Fruit fly (Drosophila melanogaster) whole organism, wandering third instar larva: ENCODE results near the gene CG4884.

Experiments used
- Abd-B ChIP-seq: fragments of >200 bp; optimal IDR thresholded peaks from 2 replicates; lab custom pipeline; 2017; ENCODE audit warnings: missing biosample characterization, missing genetic modification characterization
- CG32264 ChIP-seq: fragments of 200-800 bp; sonication (Bioruptor generic); optimal IDR thresholded peaks from 2 replicates; lab custom pipeline; 2016; ENCODE audit warnings: missing biosample characterization, missing genetic modification characterization
- CG9705 ChIP-seq: fragments of 200-800 bp; sonication (Bioruptor generic); optimal IDR thresholded peaks from 2 replicates; lab custom pipeline; 2018; ENCODE audit warnings: missing biosample characterization, mild to moderate bottlenecking, missing genetic modification characterization
- CrebA ChIP-seq: fragments of 200-800 bp; sonication (Bioruptor generic); optimal IDR thresholded peaks from 2 replicates; lab custom pipeline; 2016; ENCODE audit warnings: missing biosample characterization, mild to moderate bottlenecking, missing genetic modification characterization, borderline replicate concordance
- Dfd ChIP-seq: fragments of >200 bp; optimal IDR thresholded peaks from 2 replicates; lab custom pipeline; 2017; ENCODE audit warnings: missing biosample characterization, missing genetic modification characterization
- Dif ChIP-seq: fragments of 200-275, 200-300 bp; sonication (Bioruptor generic); optimal IDR thresholded peaks from 2 replicates; lab custom pipeline; 2018; ENCODE audit warnings: missing biosample characterization, missing genetic modification characterization; ENCODE audit not compliant: partially characterized antibody
- GATAd ChIP-seq: sonication (Bioruptor generic); optimal IDR thresholded peaks from 2 replicates; lab custom pipeline; 2016; ENCODE audit warnings: missing biosample characterization, missing genetic modification characterization
- HLH106 ChIP-seq: fragments of 200-800 bp; optimal IDR thresholded peaks from 3 replicates; lab custom pipeline; 2019; ENCODE audit warnings: missing biosample characterization, mild to moderate bottlenecking, missing genetic modification characterization, moderate library complexity
- Hnf4 ChIP-seq: fragments of 200-800 bp; sonication (Bioruptor generic); optimal IDR thresholded peaks from 2 replicates; lab custom pipeline; 2016; ENCODE audit warnings: missing biosample characterization, mild to moderate bottlenecking, missing genetic modification characterization
- Hr78 ChIP-seq: fragments of >200 bp; optimal IDR thresholded peaks from 2 replicates; lab custom pipeline; 2017; ENCODE audit warnings: missing biosample characterization, missing genetic modification characterization
- Hr83 ChIP-seq: fragments of 200-300 bp; sonication (Bioruptor generic); optimal IDR thresholded peaks from 2 replicates; lab custom pipeline; 2016; ENCODE audit warnings: missing biosample characterization, mild to moderate bottlenecking, missing genetic modification characterization, moderate library complexity; ENCODE audit not compliant: poor library complexity, severe bottlenecking
- Jra ChIP-seq: sonication (Bioruptor generic); optimal IDR thresholded peaks from 2 replicates; lab custom pipeline; 2016; ENCODE audit warnings: missing biosample characterization, missing genetic modification characterization
- Mio ChIP-seq: sonication (Bioruptor generic); optimal IDR thresholded peaks from 2 replicates; lab custom pipeline; 2016; ENCODE audit warnings: missing biosample characterization, missing genetic modification characterization
- Myc ChIP-seq: fragments of >200 bp; optimal IDR thresholded peaks from 2 replicates; lab custom pipeline; 2017
- N ChIP-seq: fragments of >200 bp; optimal IDR thresholded peaks from 2 replicates; lab custom pipeline; 2018; ENCODE audit warnings: missing biosample characterization, missing external identifiers, missing genetic modification characterization
- OdsH ChIP-seq: fragments of 200-800 bp; sonication (Bioruptor generic); optimal IDR thresholded peaks from 2 replicates; lab custom pipeline; 2016; ENCODE audit warnings: missing biosample characterization, mild to moderate bottlenecking, missing genetic modification characterization
- Rel ChIP-seq, 2 experiments: fragments of 200-800 bp; sonication (Bioruptor generic) in 1 of 2; optimal IDR thresholded peaks; 2 replicates in 1 of 2; 3 replicates in 1 of 2; lab custom pipeline; 2016 to 2019; ENCODE audit warnings: mild to moderate bottlenecking in 2 of 2, missing biosample characterization in 2 of 2, missing genetic modification characterization in 2 of 2, moderate library complexity in 1 of 2
- Sp1 ChIP-seq: fragments of 200-800 bp; sonication (Bioruptor generic); optimal IDR thresholded peaks from 3 replicates; lab custom pipeline; 2019; ENCODE audit warnings: missing biosample characterization, mild to moderate bottlenecking, missing genetic modification characterization, moderate library complexity
- Vsx2 ChIP-seq: fragments of 200-300, 225-300 bp; sonication (Bioruptor generic); optimal IDR thresholded peaks from 2 replicates; lab custom pipeline; 2018; ENCODE audit warnings: missing biosample characterization, missing genetic modification characterization; ENCODE audit not compliant: partially characterized antibody
- br ChIP-seq: fragments of 200-800 bp; sonication (Bioruptor generic); optimal IDR thresholded peaks from 2 replicates; lab custom pipeline; 2016; ENCODE audit warnings: missing biosample characterization, missing genetic modification characterization
- brk ChIP-seq: fragments of 200-800 bp; sonication (Bioruptor generic); optimal IDR thresholded peaks from 2 replicates; lab custom pipeline; 2016; ENCODE audit warnings: missing biosample characterization, mild to moderate bottlenecking, missing genetic modification characterization
- dl ChIP-seq, 2 experiments: fragments of 175-275, 200-275 bp in 1 of 2; fragments of 200-275 bp in 1 of 2; sonication (Bioruptor generic); optimal IDR thresholded peaks; lab custom pipeline; 2018; ENCODE audit warnings: mild to moderate bottlenecking in 2 of 2, missing biosample characterization in 2 of 2, missing genetic modification characterization in 2 of 2, moderate library complexity in 2 of 2; ENCODE audit not compliant: partially characterized antibody in 2 of 2, insufficient read depth in 1 of 2
- dsf ChIP-seq: sonication (Bioruptor generic); optimal IDR thresholded peaks from 2 replicates; lab custom pipeline; 2016; ENCODE audit warnings: missing biosample characterization, missing genetic modification characterization, borderline replicate concordance
- ey ChIP-seq: fragments of 200-800 bp; sonication (Bioruptor generic); optimal IDR thresholded peaks from 2 replicates; lab custom pipeline; 2016; ENCODE audit warnings: missing biosample characterization, missing genetic modification characterization
- foxo ChIP-seq, 2 experiments: fragments of 200-800 bp; sonication (Bioruptor generic); optimal IDR thresholded peaks; 2 replicates in 1 of 2; 3 replicates in 1 of 2; lab custom pipeline; 2016 to 2017; ENCODE audit warnings: missing biosample characterization in 2 of 2, missing genetic modification characterization in 2 of 2
- fru ChIP-seq: fragments of 200-800 bp; sonication (Bioruptor generic); optimal IDR thresholded peaks from 3 replicates; lab custom pipeline; 2016; ENCODE audit warnings: missing biosample characterization, mild to moderate bottlenecking, missing genetic modification characterization
- h ChIP-seq: fragments of 200-800 bp; sonication (Bioruptor generic); optimal IDR thresholded peaks from 3 replicates; lab custom pipeline; 2016; ENCODE audit warnings: missing biosample characterization, mild to moderate bottlenecking, missing genetic modification characterization
- jim ChIP-seq: fragments of 175-275, 200-325 bp; sonication (Bioruptor generic); optimal IDR thresholded peaks from 2 replicates; lab custom pipeline; 2016; ENCODE audit warnings: missing biosample characterization, mild to moderate bottlenecking, missing genetic modification characterization
- lola ChIP-seq: fragments of >200 bp; optimal IDR thresholded peaks from 2 replicates; lab custom pipeline; 2017; ENCODE audit warnings: missing biosample characterization, missing genetic modification characterization
- pan ChIP-seq: fragments of >200 bp; optimal IDR thresholded peaks from 2 replicates; lab custom pipeline; 2017
- psq ChIP-seq: fragments of 200-800 bp; sonication (Bioruptor generic); optimal IDR thresholded peaks from 3 replicates; lab custom pipeline; 2017; ENCODE audit warnings: missing biosample characterization, mild to moderate bottlenecking, missing genetic modification characterization, moderate library complexity
- rgr ChIP-seq: fragments of 200-800 bp; sonication (Bioruptor generic); optimal IDR thresholded peaks from 3 replicates; lab custom pipeline; 2016; ENCODE audit warnings: missing biosample characterization, mild to moderate bottlenecking, missing genetic modification characterization
- sv ChIP-seq: fragments of 200-800 bp; sonication (Bioruptor generic); optimal IDR thresholded peaks from 3 replicates; lab custom pipeline; 2016; ENCODE audit warnings: missing biosample characterization, missing genetic modification characterization
- tai ChIP-seq: sonication (Bioruptor generic); optimal IDR thresholded peaks from 2 replicates; lab custom pipeline; 2016; ENCODE audit warnings: missing biosample characterization, missing genetic modification characterization
- usp ChIP-seq: fragments of >200 bp; optimal IDR thresholded peaks from 2 replicates; lab custom pipeline; 2017; ENCODE audit warnings: missing biosample characterization, missing genetic modification characterization
- woc ChIP-seq: sonication (Bioruptor generic); optimal IDR thresholded peaks from 2 replicates; lab custom pipeline; 2016; ENCODE audit warnings: missing biosample characterization, mild to moderate bottlenecking, missing genetic modification characterization

CG4884 gene

dm6 chr3R:27953890-27954289 lies 5.2 kb downstream of the CG4884 start, which contains the start of gene CG4951:
TSS of gene CG4951 (minus strand) at chr3R:27954112.
- TF ChIP-seq Hr78 (GFP tag; lab: Kevin White, UChicago) (no peak), fru (no peak), CG32264 (GFP tag; lab: Kevin White, UChicago) (no peak), psq (GFP tag; lab: Kevin White, UChicago) (no peak), Hr83 (GFP tag; lab: Kevin White, UChicago) (no peak), dsf (GFP tag; lab: Kevin White, UChicago) (no peak), CrebA (GFP tag; lab: Kevin White, UChicago) (no peak), h (GFP tag; lab: Kevin White, UChicago) (no peak), sv (GFP tag; lab: Kevin White, UChicago) (no peak), dl (GFP tag; optimal IDR thresholded peaks at IDR 0.05; lab: Kevin White, UChicago; ENCODE audit: insufficient read depth in 1 of 2, partially characterized antibody in 2 of 2) (no peak), N (GFP tag; lab: Kevin White, UChicago) (no peak), Dfd (GFP tag; lab: Kevin White, UChicago) (no peak), Jra (GFP tag; lab: Kevin White, UChicago) (no peak), lola (GFP tag; lab: Kevin White, UChicago) (no peak), Hnf4 (no peak), ey (GFP tag; lab: Kevin White, UChicago) (no peak), Myc (lab: Kevin White, UChicago) (no peak), Mio (no peak)

dm6 chr3R:27948421-27948906 lies 10.6 kb downstream of the CG4884 start, which contains the start of gene Gp93:
TSS of gene Gp93 (plus strand) at chr3R:27948711.
- TF ChIP-seq dsf (GFP tag; lab: Kevin White, UChicago) (no peak), CrebA (GFP tag; lab: Kevin White, UChicago) (no peak), Hnf4 (no peak), lola (GFP tag; lab: Kevin White, UChicago) (no peak), Rel (GFP tag; optimal IDR thresholded peaks at IDR 0.05; lab: Kevin White, UChicago) (no peak), Rel (tag; optimal IDR thresholded peaks at IDR 0.05; lab: Kevin White, UChicago) (peak; percentile 34), woc (GFP tag; lab: Kevin White, UChicago) (no peak), tai (GFP tag; lab: Kevin White, UChicago) (no peak), HLH106 (tag; lab: Kevin White, UChicago) (peak; percentile 74), foxo (GFP tag; optimal IDR thresholded peaks at IDR 0.05; lab: Kevin White, UChicago) (no peak), Abd-B (GFP tag; lab: Kevin White, UChicago) (no peak), Sp1 (GFP tag; lab: Kevin White, UChicago) (peak; percentile 69), OdsH (GFP tag; lab: Kevin White, UChicago) (peak; percentile 39), psq (GFP tag; lab: Kevin White, UChicago) (peak; percentile 27), GATAd (GFP tag; lab: Kevin White, UChicago) (no peak), Dfd (GFP tag; lab: Kevin White, UChicago) (no peak), CG9705 (GFP tag; lab: Kevin White, UChicago) (peak; percentile 45), rgr (GFP tag; lab: Kevin White, UChicago) (no peak), Hr83 (GFP tag; lab: Kevin White, UChicago) (peak; percentile 41), Hr78 (GFP tag; lab: Kevin White, UChicago) (no peak), brk (GFP tag; lab: Kevin White, UChicago) (no peak), br (GFP tag; lab: Kevin White, UChicago) (no peak), ey (GFP tag; lab: Kevin White, UChicago) (peak; percentile 44), pan (no peak), Dif (peak; percentile 38)

- TF ChIP-seq Vsx2 (GFP tag; lab: Kevin White, UChicago) (no peak), jim (GFP tag; lab: Kevin White, UChicago) (no peak), fru (no peak), pan (no peak), Rel (GFP tag; optimal IDR thresholded peaks at IDR 0.05; lab: Kevin White, UChicago) (no peak), Rel (tag; optimal IDR thresholded peaks at IDR 0.05; lab: Kevin White, UChicago) (peak; percentile 7), CrebA (GFP tag; lab: Kevin White, UChicago) (no peak), GATAd (GFP tag; lab: Kevin White, UChicago) (no peak), CG9705 (GFP tag; lab: Kevin White, UChicago) (no peak), Dif (no peak), N (GFP tag; lab: Kevin White, UChicago) (no peak), Myc (lab: Kevin White, UChicago) (peak; percentile 22), usp (GFP tag; lab: Kevin White, UChicago) (no peak)
Measured at dm6 chr3R:27947682-27948245, 11.3 kb downstream of the CG4884 start, which contains the start of gene mfrn. TSS of gene mfrn (minus strand) at chr3R:27948021.
